Worm (Caenorhabditis elegans): ENCODE results near the gene C25D7.5.

Gene C25D7.5

DNA sequence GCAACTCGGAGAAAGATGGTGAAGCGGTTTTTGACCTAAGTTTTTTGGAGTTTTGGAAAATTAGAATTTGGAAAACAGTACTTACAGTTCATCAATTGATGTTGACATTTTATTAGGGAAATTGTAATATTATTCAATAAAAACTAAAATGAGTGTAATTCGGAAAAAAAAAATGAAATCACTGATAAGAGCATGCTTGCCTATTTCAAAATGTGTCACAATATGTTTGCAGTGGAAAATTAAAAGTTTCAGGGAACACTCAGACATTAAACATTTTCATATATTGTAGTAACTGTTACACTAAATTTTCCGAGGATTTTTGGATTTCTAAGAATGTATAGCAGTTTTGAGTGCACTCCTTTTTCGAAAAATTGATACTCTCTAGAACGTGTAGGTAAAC is at the start of gene C25D7.5, which contains the start of gene fbxa-82:
Gene C25D7.5, plus strand, starts transcription at position 283 of the 400 bp plus-strand sequence.
Gene fbxa-82, minus strand, starts transcription at position 163 of the 400 bp plus-strand sequence.
- no peak for TF ChIP-seq aly-1 (tag; optimal IDR thresholded peaks at IDR 0.05)

DNA sequence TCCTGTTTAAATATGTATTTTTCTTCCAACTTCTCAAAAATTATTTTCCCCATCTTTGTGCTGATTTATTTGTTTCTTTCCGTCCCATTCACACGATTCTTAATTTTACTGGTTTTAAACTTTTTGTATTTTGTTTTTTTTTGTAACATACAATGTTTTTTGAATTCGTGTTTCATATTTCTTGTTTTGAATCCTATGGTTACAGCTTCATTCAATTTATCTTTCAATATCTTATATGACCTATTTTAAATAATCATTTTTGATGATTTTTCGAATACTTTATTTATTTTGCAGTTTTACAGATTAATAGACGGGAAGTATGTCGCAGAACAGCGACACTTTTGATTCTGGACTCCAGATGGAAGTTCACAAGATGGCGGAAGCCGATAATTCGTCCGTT is 47.6 kb upstream of the C25D7.5 start, which contains the start of gene hrde-2:
Gene hrde-2, plus strand, starts transcription at position 301 of the 400 bp plus-strand sequence.
- TF ChIP-seq pes-1 (GFP tag; IDR thresholded peaks at IDR 0.05) (no peak), ama-1 (optimal IDR thresholded peaks at IDR 0.05) (no peak), B0310.2 (tag; optimal IDR thresholded peaks at IDR 0.05) (no peak)

DNA sequence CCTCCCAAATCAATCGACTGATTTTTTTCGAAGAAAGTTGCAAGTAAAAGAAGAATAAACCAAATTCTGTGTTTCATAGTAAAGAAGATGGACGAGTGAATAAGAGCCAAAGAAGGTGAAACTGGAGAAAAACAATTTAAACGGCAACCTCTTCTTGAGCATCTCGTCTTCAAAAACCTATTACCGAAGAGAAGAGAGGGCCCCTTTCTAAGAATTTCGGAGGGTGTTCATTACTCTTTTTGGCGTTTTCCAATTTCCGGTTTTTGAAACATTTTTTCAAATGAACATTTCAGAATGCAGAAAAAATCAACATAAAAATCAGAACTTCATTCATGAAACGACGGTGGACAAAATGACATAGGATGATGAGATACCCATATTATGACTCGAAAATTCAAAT is 40.9 kb upstream of the C25D7.5 start, which contains the start of gene nmr-2:
Gene nmr-2, minus strand, starts transcription at position 101 of the 400 bp plus-strand sequence.
- TF ChIP-seq ets-7 (tag; optimal IDR thresholded peaks at IDR 0.05), result no peak
- TF ChIP-seq sea-1 (GFP tag; conservative IDR thresholded peaks at IDR 0.05), result no peak
- TF ChIP-seq hmbx-1 (tag; optimal IDR thresholded peaks at IDR 0.05), result no peak
- TF ChIP-seq tbx-37 (GFP tag; conservative IDR thresholded peaks at IDR 0.05), result no peak
- no peak for TF ChIP-seq aly-1 (tag; optimal IDR thresholded peaks at IDR 0.05)
- TF ChIP-seq pes-1 (GFP tag; IDR thresholded peaks at IDR 0.05), result no peak

- no peak for TF ChIP-seq hnd-1 (tag; optimal IDR thresholded peaks at IDR 0.05)
- TF ChIP-seq ama-1 (optimal IDR thresholded peaks at IDR 0.05), result no peak
- TF ChIP-seq tra-4 (tag; optimal IDR thresholded peaks at IDR 0.05), result no peak
- no peak for TF ChIP-seq sea-1 (GFP tag; conservative IDR thresholded peaks at IDR 0.05)
- no peak for TF ChIP-seq hmg-4 (GFP tag; optimal IDR thresholded peaks at IDR 0.05)
These were observed 39.7 kb upstream of the C25D7.5 start for ce11 chrV:15012542-15013301.

ce11 chrV:15013328-15013727 is 39.1 kb upstream of the C25D7.5 start:
- TF ChIP-seq tbx-37 (GFP tag; conservative IDR thresholded peaks at IDR 0.05) (no peak), ceh-36 (tag; optimal IDR thresholded peaks at IDR 0.05) (no peak), tbx-11 (GFP tag; IDR thresholded peaks at IDR 0.05) (no peak), sea-1 (GFP tag; conservative IDR thresholded peaks at IDR 0.05) (no peak), flt-1 (GFP tag; IDR thresholded peaks at IDR 0.05) (no peak), hmg-4 (GFP tag; optimal IDR thresholded peaks at IDR 0.05) (no peak), ets-7 (tag; optimal IDR thresholded peaks at IDR 0.05) (no peak), aly-1 (tag; optimal IDR thresholded peaks at IDR 0.05) (no peak), hnd-1 (tag; optimal IDR thresholded peaks at IDR 0.05) (no peak), hmbx-1 (tag; optimal IDR thresholded peaks at IDR 0.05) (no peak), pes-1 (GFP tag; IDR thresholded peaks at IDR 0.05) (no peak), B0310.2 (tag; optimal IDR thresholded peaks at IDR 0.05) (no peak), ama-1 (optimal IDR thresholded peaks at IDR 0.05) (no peak)

ce11 chrV:15014164-15014563 is 38.3 kb upstream of the C25D7.5 start, which contains the start of gene obr-2:
TSS of gene obr-2 (minus strand) at chrV:15014264.
- TF ChIP-seq F13C5.2 (tag; optimal IDR thresholded peaks at IDR 0.05) (no peak), aly-1 (tag; optimal IDR thresholded peaks at IDR 0.05) (no peak)

ce11 chrV:15015799-15016198 is 36.7 kb upstream of the C25D7.5 start:
- no peak for TF ChIP-seq B0310.2 (tag; optimal IDR thresholded peaks at IDR 0.05)

ce11 chrV:15016795-15017429 is 35.5 kb upstream of the C25D7.5 start:
- TF ChIP-seq tra-4 (tag; optimal IDR thresholded peaks at IDR 0.05) (no peak), ceh-36 (tag; optimal IDR thresholded peaks at IDR 0.05) (no peak), F13C5.2 (tag; optimal IDR thresholded peaks at IDR 0.05) (no peak), scrt-1 (GFP tag; IDR thresholded peaks at IDR 0.05) (no peak), hmbx-1 (tag; optimal IDR thresholded peaks at IDR 0.05) (no peak), B0310.2 (tag; optimal IDR thresholded peaks at IDR 0.05) (no peak), tbx-11 (GFP tag; IDR thresholded peaks at IDR 0.05) (no peak), pes-1 (GFP tag; IDR thresholded peaks at IDR 0.05) (no peak)

- no peak for TF ChIP-seq scrt-1 (GFP tag; IDR thresholded peaks at IDR 0.05)
- TF ChIP-seq ceh-13 (GFP tag; optimal IDR thresholded peaks at IDR 0.05), result no peak
- TF ChIP-seq F13C5.2 (tag; optimal IDR thresholded peaks at IDR 0.05), result no peak
- no peak for TF ChIP-seq pes-1 (GFP tag; IDR thresholded peaks at IDR 0.05)
- TF ChIP-seq B0310.2 (tag; optimal IDR thresholded peaks at IDR 0.05), result no peak
- TF ChIP-seq sea-1 (GFP tag; conservative IDR thresholded peaks at IDR 0.05), result no peak
- no peak for TF ChIP-seq hmbx-1 (tag; optimal IDR thresholded peaks at IDR 0.05)
- TF ChIP-seq flt-1 (GFP tag; IDR thresholded peaks at IDR 0.05), result no peak
- no peak for TF ChIP-seq hnd-1 (tag; optimal IDR thresholded peaks at IDR 0.05)
- TF ChIP-seq hmg-4 (GFP tag; optimal IDR thresholded peaks at IDR 0.05), result no peak
- no peak for TF ChIP-seq ama-1 (optimal IDR thresholded peaks at IDR 0.05)
- no peak for TF ChIP-seq tra-4 (tag; optimal IDR thresholded peaks at IDR 0.05)
- no peak for TF ChIP-seq tbx-11 (GFP tag; IDR thresholded peaks at IDR 0.05)
- TF ChIP-seq ceh-36 (tag; optimal IDR thresholded peaks at IDR 0.05), result no peak
- TF ChIP-seq aly-1 (tag; optimal IDR thresholded peaks at IDR 0.05), result no peak
These were observed 32.2 kb upstream of the C25D7.5 start, which contains the start of gene F14H8.2 for ce11 chrV:15020229-15020628. TSS of gene F14H8.2 (minus strand) at chrV:15020329.

Data from whole organism, early embryonic.